Fruit fly (Drosophila melanogaster): ENCODE measurements around the gene CG15695.

CG15695 gene

DNA sequence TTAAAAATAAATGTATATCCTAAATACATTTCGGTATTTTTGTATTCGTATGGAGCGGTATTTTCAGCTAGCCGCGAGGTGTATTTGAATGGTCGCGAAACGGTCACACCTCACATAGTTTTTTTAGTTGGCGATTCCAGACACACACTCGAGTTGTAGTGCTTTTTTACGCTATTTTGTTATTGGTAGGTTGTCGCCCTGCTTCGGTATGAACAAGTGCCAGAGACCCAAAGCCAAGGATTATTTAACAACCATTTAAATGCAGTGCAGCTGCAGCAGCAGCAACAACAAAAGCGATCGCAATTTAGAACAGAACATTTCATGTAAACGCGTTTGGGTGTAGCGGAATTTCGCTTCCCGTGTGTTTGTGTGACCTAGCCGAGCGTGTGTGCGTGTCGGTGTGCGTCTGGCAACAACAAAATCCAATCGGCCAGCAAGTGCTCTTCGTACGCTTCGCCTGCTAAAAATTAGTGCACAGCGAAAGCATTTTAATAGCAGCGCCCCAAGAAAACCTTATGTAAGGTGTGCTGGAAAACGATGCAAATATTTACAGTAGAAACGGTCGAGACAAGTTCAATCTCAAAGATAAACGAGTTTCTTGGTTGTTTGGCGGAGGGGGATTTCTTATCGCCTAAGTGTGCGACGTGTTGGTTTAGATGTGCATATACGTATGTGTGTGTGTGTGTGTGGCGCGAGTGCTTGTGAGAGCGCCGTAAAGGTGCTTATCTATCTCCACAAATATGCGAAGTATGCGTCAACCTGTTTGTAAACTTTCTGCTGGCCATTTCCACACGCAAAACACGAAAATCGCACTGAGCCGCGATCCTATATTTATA is 9.0 kb upstream of the CG15695 start, which contains the start of gene Synd (continued):
- TF ChIP-seq sna (GFP tag; IDR thresholded peaks at IDR 0.05; ENCODE audit: partially characterized antibody): 0 out of 2 replicates have a peak, but pooled peaks have one; percentile 26
- TF ChIP-seq Hr51 (GFP tag; optimal IDR thresholded peaks at IDR 0.05): peak in 1 of 2 experiments; percentile 9
- TF ChIP-seq pzg (GFP tag; optimal IDR thresholded peaks at IDR 0.05): peak; percentile 78
- TF ChIP-seq CG9727 (GFP tag; optimal IDR thresholded peaks at IDR 0.05): no peak
- no peak for TF ChIP-seq emc (GFP tag; optimal IDR thresholded peaks at IDR 0.05)
- no peak for TF ChIP-seq CG17328 (GFP tag; IDR thresholded peaks at IDR 0.05)
- no peak for TF ChIP-seq CG3847 (GFP tag; IDR thresholded peaks at IDR 0.05)
- no peak for TF ChIP-seq en (GFP tag; optimal IDR thresholded peaks at IDR 0.05)
- no peak for TF ChIP-seq CG14050 (GFP tag; IDR thresholded peaks at IDR 0.05)
- peak; percentile 17 for TF ChIP-seq grau (tag; optimal IDR thresholded peaks at IDR 0.05)
- TF ChIP-seq CG18764 (GFP tag; optimal IDR thresholded peaks at IDR 0.05): no peak
- TF ChIP-seq cato (GFP tag; optimal IDR thresholded peaks at IDR 0.05; ENCODE audit: borderline replicate concordance): no peak
- no peak for TF ChIP-seq CG8281 (tag; optimal IDR thresholded peaks at IDR 0.05)
- TF ChIP-seq row (GFP tag; IDR thresholded peaks at IDR 0.05): peak; percentile 46; the same call in 2 of the 3 replicates
- no peak for TF ChIP-seq CG14965 (GFP tag; optimal IDR thresholded peaks at IDR 0.05; ENCODE audit: borderline replicate concordance)
- TF ChIP-seq stwl (tag; optimal IDR thresholded peaks at IDR 0.05): peak; percentile 40
- TF ChIP-seq vvl (GFP tag; IDR thresholded peaks at IDR 0.05): 0 out of 2 replicates have a peak, but pooled peaks have one; percentile 6
- TF ChIP-seq zfh2 (GFP tag; optimal IDR thresholded peaks at IDR 0.05): peak; percentile 10
- TF ChIP-seq CG6854 (GFP tag; optimal IDR thresholded peaks at IDR 0.05): no peak
- no peak for TF ChIP-seq zen2 (GFP tag; IDR thresholded peaks at IDR 0.05; ENCODE audit: partially characterized antibody)
- TF ChIP-seq ftz-f1 (GFP tag; optimal IDR thresholded peaks at IDR 0.05): no peak
- no peak for TF ChIP-seq sim (GFP tag; IDR thresholded peaks at IDR 0.05)
- peak; percentile 46; the same call in 1 of the 2 replicates for TF ChIP-seq chm (GFP tag; IDR thresholded peaks at IDR 0.05)
- TF ChIP-seq CTCF (GFP tag; optimal IDR thresholded peaks at IDR 0.05): no peak
- TF ChIP-seq ash1 (GFP tag; optimal IDR thresholded peaks at IDR 0.05): no peak
- TF ChIP-seq slou (GFP tag; optimal IDR thresholded peaks at IDR 0.05): no peak
- TF ChIP-seq CG7928 (GFP tag; optimal IDR thresholded peaks at IDR 0.05): no peak
- TF ChIP-seq CG6175 (GFP tag; IDR thresholded peaks at IDR 0.05): no peak
- TF ChIP-seq CG17612 (GFP tag; IDR thresholded peaks at IDR 0.05): no peak
- peak; percentile 4 for TF ChIP-seq CG11398 (GFP tag; optimal IDR thresholded peaks at IDR 0.05)
- no peak for TF ChIP-seq ap (GFP tag; IDR thresholded peaks at IDR 0.05)
- TF ChIP-seq CG3726 (GFP tag; IDR thresholded peaks at IDR 0.05): no peak
- TF ChIP-seq CG8089 (GFP tag; optimal IDR thresholded peaks at IDR 0.05): no peak
- TF ChIP-seq Hmx (GFP tag; optimal IDR thresholded peaks at IDR 0.05): no peak
- TF ChIP-seq CG34376 (GFP tag; optimal IDR thresholded peaks at IDR 0.05): peak; percentile 82
- no peak for TF ChIP-seq CG12219 (GFP tag; optimal IDR thresholded peaks at IDR 0.05)
- no peak for TF ChIP-seq dan (GFP tag; IDR thresholded peaks at IDR 0.05)
- no peak for TF ChIP-seq Max (GFP tag; optimal IDR thresholded peaks at IDR 0.05)
- no peak for TF ChIP-seq CG9817 (tag; optimal IDR thresholded peaks at IDR 0.05)
- peak; percentile 92 for TF ChIP-seq MESR4 (GFP tag; optimal IDR thresholded peaks at IDR 0.05)
- no peak for TF ChIP-seq CG30020 (tag; optimal IDR thresholded peaks at IDR 0.05)
- peak; percentile 24; the same call in 1 of the 3 replicates for TF ChIP-seq CG7357 (GFP tag; IDR thresholded peaks at IDR 0.05)
- TF ChIP-seq tgo (GFP tag; IDR thresholded peaks at IDR 0.05): no peak
- TF ChIP-seq jumu (GFP tag; optimal IDR thresholded peaks at IDR 0.05): no peak
- peak; percentile 48 for TF ChIP-seq nom (GFP tag; optimal IDR thresholded peaks at IDR 0.05)
- TF ChIP-seq CG34224 (GFP tag; IDR thresholded peaks at IDR 0.05; ENCODE audit: partially characterized antibody): no peak; the same call in 2 of the 3 replicates
- TF ChIP-seq CG31388 (GFP tag; optimal IDR thresholded peaks at IDR 0.05): no peak
- TF ChIP-seq CG17385 (GFP tag; optimal IDR thresholded peaks at IDR 0.05): peak; percentile 20
- TF ChIP-seq mam (GFP tag; optimal IDR thresholded peaks at IDR 0.05): no peak
- TF ChIP-seq kay (GFP tag; optimal IDR thresholded peaks at IDR 0.05): no peak
